Fruit fly (Drosophila melanogaster): ENCODE measurements around the gene CG9801.

CG9801 gene

DNA sequence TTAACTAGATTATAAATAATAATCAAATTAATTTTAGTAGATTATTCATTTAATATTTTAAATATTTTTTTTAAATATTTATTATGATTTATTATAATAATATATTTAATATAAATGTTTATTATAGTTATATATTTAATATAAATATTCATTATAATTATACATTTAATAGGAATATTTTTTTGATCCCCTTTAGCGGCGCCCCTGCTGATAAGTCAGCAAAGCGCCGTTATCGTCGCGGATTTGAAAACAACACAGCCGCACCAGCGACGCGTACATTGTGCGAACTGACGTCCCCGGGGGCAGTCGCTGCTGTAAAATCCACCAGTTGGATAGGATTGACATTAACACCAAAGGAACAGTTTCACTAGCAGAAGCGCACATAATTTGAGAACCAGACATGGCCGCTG, 34.7 kb downstream of the CG9801 start, which contains the start of gene CG8112 (continued):
- TF ChIP-seq croc (GFP tag; conservative IDR thresholded peaks at IDR 0.05): no peak
- no peak for TF ChIP-seq grn (GFP tag; optimal IDR thresholded peaks at IDR 0.05)
- TF ChIP-seq CG11247 (GFP tag; IDR thresholded peaks at IDR 0.05): no peak
- no peak for TF ChIP-seq chif (GFP tag; optimal IDR thresholded peaks at IDR 0.05)
- TF ChIP-seq CG12155 (GFP tag; optimal IDR thresholded peaks at IDR 0.05): no peak
- TF ChIP-seq CG4617 (GFP tag; optimal IDR thresholded peaks at IDR 0.05; ENCODE audit: borderline replicate concordance): no peak
- no peak for TF ChIP-seq CG10654 (GFP tag; optimal IDR thresholded peaks at IDR 0.05)
- TF ChIP-seq bcd (GFP tag; optimal IDR thresholded peaks at IDR 0.05): peak; percentile 16
- no peak for TF ChIP-seq Deaf1 (tag; optimal IDR thresholded peaks at IDR 0.05)
- no peak for TF ChIP-seq maf-S (GFP tag; optimal IDR thresholded peaks at IDR 0.05)
- no peak for TF ChIP-seq Atf-2 (GFP tag; optimal IDR thresholded peaks at IDR 0.05)
- TF ChIP-seq CG15479 (GFP tag; optimal IDR thresholded peaks at IDR 0.05): no peak
- no peak for TF ChIP-seq CG9817 (tag; optimal IDR thresholded peaks at IDR 0.05)
- TF ChIP-seq pum (GFP tag; optimal IDR thresholded peaks at IDR 0.05): no peak
- no peak for TF ChIP-seq CG4854 (GFP tag; optimal IDR thresholded peaks at IDR 0.05)
- no peak for TF ChIP-seq exex (tag; optimal IDR thresholded peaks at IDR 0.05)
- TF ChIP-seq unpg (GFP tag; optimal IDR thresholded peaks at IDR 0.05): peak; percentile 0
- peak; percentile 80 for TF ChIP-seq Med (GFP tag)
- TF ChIP-seq CG2712 (tag; optimal IDR thresholded peaks at IDR 0.05): peak; percentile 34
- TF ChIP-seq Neu2 (GFP tag; optimal IDR thresholded peaks at IDR 0.05; ENCODE audit: borderline replicate concordance): no peak
- no peak for TF ChIP-seq CG17912 (GFP tag; optimal IDR thresholded peaks at IDR 0.05)
- no peak for TF ChIP-seq tll (GFP tag; optimal IDR thresholded peaks at IDR 0.05)
- no peak for TF ChIP-seq D (optimal IDR thresholded peaks at IDR 0.05)
- no peak for TF ChIP-seq D (GFP tag; optimal IDR thresholded peaks at IDR 0.05)
- TF ChIP-seq sima (GFP tag; optimal IDR thresholded peaks at IDR 0.05): no peak

DNA sequence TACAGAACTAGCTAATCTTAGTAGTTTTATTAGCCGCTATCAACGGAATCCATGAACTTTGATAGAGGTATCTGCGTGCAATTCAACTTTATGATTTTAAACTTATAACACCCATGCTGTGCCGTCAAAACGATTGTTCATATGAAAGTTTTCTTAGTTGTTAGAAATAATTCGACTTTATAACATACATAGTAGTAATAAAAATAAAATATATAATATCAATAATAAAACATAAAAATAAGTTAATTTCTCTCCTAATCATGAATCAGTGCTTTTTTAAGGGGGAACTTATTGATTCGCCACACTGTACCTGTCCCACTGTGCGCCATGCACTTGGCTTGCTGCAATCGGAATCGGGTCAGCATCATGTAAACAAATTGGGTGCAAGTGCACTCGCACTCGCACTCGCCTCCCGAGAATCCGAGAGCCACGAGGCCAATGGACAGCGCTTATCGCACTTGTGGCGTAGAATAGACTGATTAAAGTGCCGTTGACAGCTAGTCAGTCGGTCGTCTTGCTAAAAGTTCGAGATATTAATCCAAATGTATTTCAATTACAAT, 35.5 kb downstream of the CG9801 start:
- peak; percentile 50 for TF ChIP-seq gem (tag; optimal IDR thresholded peaks at IDR 0.05)
- TF ChIP-seq Fer2 (tag; optimal IDR thresholded peaks at IDR 0.05): no peak
- TF ChIP-seq CHES-1-like (GFP tag; optimal IDR thresholded peaks at IDR 0.05): no peak
- no peak for TF ChIP-seq Myb (GFP tag; optimal IDR thresholded peaks at IDR 0.05)
- peak; percentile 42 for TF ChIP-seq ttk (GFP tag; IDR thresholded peaks at IDR 0.05)
- no peak for TF ChIP-seq CG6791 (GFP tag; IDR thresholded peaks at IDR 0.05; ENCODE audit: partially characterized antibody)
- TF ChIP-seq CG15514 (GFP tag; optimal IDR thresholded peaks at IDR 0.05): no peak
- TF ChIP-seq Stat92E (GFP tag; optimal IDR thresholded peaks at IDR 0.05): no peak
- TF ChIP-seq wek (GFP tag; optimal IDR thresholded peaks at IDR 0.05): no peak
- peak; percentile 37 for TF ChIP-seq CG2678 (tag; optimal IDR thresholded peaks at IDR 0.05)
- TF ChIP-seq crc (GFP tag; optimal IDR thresholded peaks at IDR 0.05): no peak
- TF ChIP-seq row (GFP tag; IDR thresholded peaks at IDR 0.05): peak; percentile 37; the same call in 1 of the 3 replicates
- no peak for TF ChIP-seq ken (GFP tag; IDR thresholded peaks at IDR 0.05)
- TF ChIP-seq Awh (GFP tag; IDR thresholded peaks at IDR 0.05): no peak
- peak; percentile 21 for TF ChIP-seq CG10431 (GFP tag; optimal IDR thresholded peaks at IDR 0.05)
- TF ChIP-seq al (GFP tag; IDR thresholded peaks at IDR 0.05): no peak
- TF ChIP-seq scrt (GFP tag; optimal IDR thresholded peaks at IDR 0.05): no peak
- TF ChIP-seq CG2712 (tag; optimal IDR thresholded peaks at IDR 0.05): peak; percentile 8
- peak; percentile 17 for TF ChIP-seq Sox100B (GFP tag; optimal IDR thresholded peaks at IDR 0.05)
- TF ChIP-seq kni (GFP tag; optimal IDR thresholded peaks at IDR 0.05): no peak
- peak; percentile 48 for TF ChIP-seq mirr (GFP tag; optimal IDR thresholded peaks at IDR 0.05)
- TF ChIP-seq CG4854 (GFP tag; optimal IDR thresholded peaks at IDR 0.05): no peak
- peak; percentile 86 for TF ChIP-seq CG4707 (GFP tag; optimal IDR thresholded peaks at IDR 0.05)
- peak; percentile 18 for TF ChIP-seq CG10979 (tag; optimal IDR thresholded peaks at IDR 0.05)
- TF ChIP-seq CG6813 (GFP tag; optimal IDR thresholded peaks at IDR 0.05): no peak
- peak; percentile 45 for TF ChIP-seq Oli (tag; optimal IDR thresholded peaks at IDR 0.05)
- TF ChIP-seq CG12104 (GFP tag; optimal IDR thresholded peaks at IDR 0.05): no peak
